Worm (Caenorhabditis elegans) whole organism, mixed stage, embryonic: ENCODE measurements around the gene math-22.

Experiments
- M03D4.4 ChIP-seq: sonication (generic microtip); optimal IDR thresholded peaks from 2 replicates; lab custom pipeline; 2017; ENCODE audit warnings: mild to moderate bottlenecking, missing genetic modification characterization, missing compliant biosample characterization
- bed-3 ChIP-seq: fragments of 200-800 bp; sonication (Bioruptor generic); optimal IDR thresholded peaks from 3 replicates; lab custom pipeline; 2018; ENCODE audit warnings: mild to moderate bottlenecking, missing genetic modification characterization, moderate library complexity, missing compliant biosample characterization
- blmp-1 ChIP-seq: fragments of 150-350 bp; optimal IDR thresholded peaks from 2 replicates; lab custom pipeline; 2014; ENCODE audit warnings: missing biosample characterization, missing genetic modification characterization
- ceh-39 ChIP-seq: fragments of 150-350 bp; optimal IDR thresholded peaks from 2 replicates; lab custom pipeline; 2014; ENCODE audit warnings: missing biosample characterization, missing genetic modification characterization
- ceh-43 ChIP-seq: fragments of 200-800 bp; sonication (Bioruptor generic); optimal IDR thresholded peaks from 2 replicates; lab custom pipeline; 2018; ENCODE audit warnings: mild to moderate bottlenecking, missing genetic modification characterization, moderate library complexity, missing compliant biosample characterization
- ceh-83 ChIP-seq: fragments of 200-800 bp; sonication (Bioruptor generic); optimal IDR thresholded peaks from 2 replicates; lab custom pipeline; 2018; ENCODE audit warnings: mild to moderate bottlenecking, missing genetic modification characterization, missing compliant biosample characterization
- cnd-1 ChIP-seq: fragments of 200-800 bp; sonication (Bioruptor generic); optimal IDR thresholded peaks from 2 replicates; lab custom pipeline; 2018; ENCODE audit warnings: mild to moderate bottlenecking, missing genetic modification characterization, missing compliant biosample characterization
- drap-1 ChIP-seq: fragments of 200-800 bp; sonication (Bioruptor generic); optimal IDR thresholded peaks from 3 replicates; lab custom pipeline; 2018; ENCODE audit warnings: mild to moderate bottlenecking, missing genetic modification characterization, missing compliant biosample characterization
- elt-1 ChIP-seq: sonication (generic microtip); optimal IDR thresholded peaks from 2 replicates; lab custom pipeline; 2017; ENCODE audit warnings: missing genetic modification characterization, mild to moderate bottlenecking, missing compliant biosample characterization, antibody characterized with exemption, moderate library complexity, borderline replicate concordance; ENCODE audit not compliant: insufficient read depth
- flh-1 ChIP-seq: fragments of 200-800 bp; sonication (Bioruptor generic); optimal IDR thresholded peaks from 2 replicates; lab custom pipeline; 2018; ENCODE audit warnings: mild to moderate bottlenecking, missing genetic modification characterization, moderate library complexity, missing compliant biosample characterization
- ham-2 ChIP-seq: fragments of 200-800 bp; sonication (Bioruptor generic); optimal IDR thresholded peaks from 2 replicates; lab custom pipeline; 2018; ENCODE audit warnings: mild to moderate bottlenecking, missing genetic modification characterization, missing compliant biosample characterization
- hlh-1 ChIP-seq: fragments of 150-350 bp; optimal IDR thresholded peaks from 2 replicates; lab custom pipeline; 2014; ENCODE audit warnings: missing biosample characterization, missing genetic modification reagents, missing genetic modification characterization
- lin-13 ChIP-seq: fragments of 150-350 bp; optimal IDR thresholded peaks from 2 replicates; lab custom pipeline; 2014; ENCODE audit warnings: missing biosample characterization, missing genetic modification characterization
- lin-32 ChIP-seq: fragments of 200-800 bp; sonication (Bioruptor generic); optimal IDR thresholded peaks from 2 replicates; lab custom pipeline; 2018; ENCODE audit warnings: mild to moderate bottlenecking, missing genetic modification characterization, missing compliant biosample characterization
- lsy-2 ChIP-seq: fragments of 150-350 bp; optimal IDR thresholded peaks from 2 replicates; lab custom pipeline; 2014; ENCODE audit warnings: missing biosample characterization, missing genetic modification characterization
- mab-5 ChIP-seq: fragments of 150-350 bp; optimal IDR thresholded peaks from 2 replicates; lab custom pipeline; 2014; ENCODE audit warnings: missing biosample characterization, missing genetic modification characterization
- mep-1 ChIP-seq: fragments of 150-350 bp; optimal IDR thresholded peaks from 2 replicates; lab custom pipeline; 2017; ENCODE audit warnings: missing biosample characterization, missing genetic modification reagents, missing genetic modification characterization, inconsistent platforms
- mls-2 ChIP-seq: sonication (generic microtip); optimal IDR thresholded peaks from 2 replicates; lab custom pipeline; 2016; ENCODE audit warnings: mild to moderate bottlenecking, missing genetic modification characterization, moderate library complexity, missing compliant biosample characterization
- nhr-12 ChIP-seq: fragments of 150-350 bp; optimal IDR thresholded peaks from 2 replicates; lab custom pipeline; 2014; ENCODE audit warnings: missing biosample characterization, missing genetic modification characterization
- nhr-2 ChIP-seq: fragments of 150-350 bp; optimal IDR thresholded peaks from 2 replicates; lab custom pipeline; 2014; ENCODE audit warnings: missing biosample characterization, missing genetic modification characterization
- nhr-237 ChIP-seq: fragments of 150-350 bp; optimal IDR thresholded peaks from 2 replicates; lab custom pipeline; 2014; ENCODE audit warnings: missing biosample characterization, missing genetic modification characterization
- nhr-28 ChIP-seq: fragments of 150-350 bp; optimal IDR thresholded peaks from 2 replicates; lab custom pipeline; 2014; ENCODE audit warnings: missing biosample characterization, missing genetic modification characterization
- nhr-76 ChIP-seq: sonication (generic microtip); optimal IDR thresholded peaks from 2 replicates; lab custom pipeline; 2017; ENCODE audit warnings: missing biosample characterization, missing genetic modification characterization
- pha-4 ChIP-seq: fragments of 150-350 bp; optimal IDR thresholded peaks from 2 replicates; lab custom pipeline; 2018; ENCODE audit warnings: missing biosample characterization, missing genetic modification reagents, missing genetic modification characterization
- sem-2 ChIP-seq: fragments of 200-800 bp; sonication (Bioruptor generic); optimal IDR thresholded peaks from 2 replicates; lab custom pipeline; 2018; ENCODE audit warnings: mild to moderate bottlenecking, missing genetic modification characterization, missing compliant biosample characterization
- snpc-4 ChIP-seq: fragments of 150-350 bp; optimal IDR thresholded peaks from 2 replicates; lab custom pipeline; 2014; ENCODE audit warnings: missing biosample characterization, missing genetic modification characterization
- sptf-1 ChIP-seq: sonication (generic microtip); optimal IDR thresholded peaks from 2 replicates; lab custom pipeline; 2017; ENCODE audit warnings: mild to moderate bottlenecking, missing genetic modification characterization, moderate library complexity, missing compliant biosample characterization
- tbx-8 ChIP-seq: fragments of 200-800 bp; sonication (Bioruptor generic); optimal IDR thresholded peaks from 2 replicates; lab custom pipeline; 2018; ENCODE audit warnings: mild to moderate bottlenecking, missing genetic modification characterization, moderate library complexity, missing compliant biosample characterization
- unc-39 ChIP-seq: fragments of 150-350 bp; optimal IDR thresholded peaks from 2 replicates; lab custom pipeline; 2014; ENCODE audit warnings: missing biosample characterization, missing genetic modification characterization
- zip-8 ChIP-seq: fragments of 150-350 bp; optimal IDR thresholded peaks from 2 replicates; lab custom pipeline; 2014; ENCODE audit warnings: missing biosample characterization, missing genetic modification characterization
- ztf-11 ChIP-seq: fragments of 150-350 bp; optimal IDR thresholded peaks from 2 replicates; lab custom pipeline; 2014; ENCODE audit warnings: missing biosample characterization, missing genetic modification characterization

Gene math-22

DNA sequence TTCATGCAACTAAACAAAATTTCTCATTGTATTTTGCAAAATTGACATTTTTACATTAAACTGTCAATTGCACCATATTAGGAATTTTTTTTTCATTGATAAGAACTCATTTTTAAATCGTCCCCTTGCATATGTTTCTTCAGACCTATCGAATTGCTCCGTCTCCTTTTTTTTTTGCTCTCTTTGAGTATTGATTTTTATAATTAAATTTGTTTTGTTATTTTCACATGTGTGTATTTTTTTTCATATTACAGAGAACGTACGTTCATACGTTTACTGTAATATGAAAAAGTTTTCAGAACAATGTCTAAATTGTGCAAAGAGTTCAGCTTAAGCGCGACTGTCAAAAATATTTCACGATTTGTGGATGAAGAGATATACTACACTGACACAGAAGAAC, 36.1 kb upstream of the math-22 start, which contains the start of gene math-14:
Gene math-14, plus strand, starts transcription at position 301 of the 400 bp plus-strand sequence.
- TF ChIP-seq nhr-2 (no peak), mab-5 (no peak), ztf-11 (tag; lab: Kevin White, UChicago) (no peak), snpc-4 (tag; lab: Kevin White, UChicago) (no peak), nhr-28 (tag; lab: Kevin White, UChicago) (no peak), ceh-43 (GFP tag; lab: Kevin White, UChicago) (no peak), nhr-237 (tag; lab: Kevin White, UChicago) (no peak), bed-3 (no peak), lsy-2 (tag; lab: Kevin White, UChicago) (no peak), unc-39 (no peak), lin-13 (tag; lab: Kevin White, UChicago) (no peak), drap-1 (no peak)

DNA sequence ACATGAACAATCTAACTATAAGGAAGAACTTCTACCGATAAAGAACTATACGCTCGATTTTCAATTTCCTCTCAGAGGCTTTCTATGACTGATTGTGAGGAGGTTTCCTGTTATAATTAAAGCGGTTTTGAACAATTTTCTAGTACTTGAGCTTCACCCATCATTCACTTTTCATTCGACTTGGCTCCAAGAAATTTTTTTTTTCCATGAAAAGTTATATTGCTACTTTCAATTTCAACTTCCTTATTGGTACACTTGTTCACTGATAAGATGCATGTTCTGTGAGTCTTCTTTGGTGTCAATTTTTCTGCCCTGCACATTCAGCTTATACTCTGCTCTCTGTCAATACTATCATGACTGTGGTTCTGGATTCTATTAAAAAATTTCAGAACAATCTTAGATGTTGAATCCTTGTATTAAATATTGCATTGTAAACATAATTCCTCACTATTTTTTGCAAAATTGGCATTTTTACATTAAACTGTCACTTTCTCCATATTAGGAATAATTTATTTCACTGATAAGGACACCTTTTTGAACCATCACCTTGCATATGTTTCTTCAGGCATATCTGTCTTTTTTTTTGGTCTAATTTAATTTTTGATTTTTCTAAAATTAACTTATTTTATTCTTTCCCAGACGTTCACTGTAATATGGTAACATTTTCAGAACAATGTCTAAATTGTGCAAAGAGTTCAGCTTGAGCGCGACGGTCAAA, 34.2 kb upstream of the math-22 start, which contains the start of gene math-10:
Gene math-10, plus strand, starts transcription at position 668 of the 718 bp plus-strand sequence.
- TF ChIP-seq hlh-1: no peak
- TF ChIP-seq zip-8 (tag; lab: Kevin White, UChicago): no peak
- no peak for TF ChIP-seq nhr-76 (tag; lab: Kevin White, UChicago)
- TF ChIP-seq lin-13 (tag; lab: Kevin White, UChicago): no peak
- TF ChIP-seq ceh-43 (GFP tag; lab: Kevin White, UChicago): no peak
- TF ChIP-seq M03D4.4 (tag; lab: Kevin White, UChicago): no peak
- no peak for TF ChIP-seq drap-1
- TF ChIP-seq lsy-2 (tag; lab: Kevin White, UChicago): no peak
- TF ChIP-seq ceh-39 (tag; lab: Kevin White, UChicago): no peak
- no peak for TF ChIP-seq mab-5
- no peak for TF ChIP-seq ham-2 (GFP tag; lab: Kevin White, UChicago)

DNA sequence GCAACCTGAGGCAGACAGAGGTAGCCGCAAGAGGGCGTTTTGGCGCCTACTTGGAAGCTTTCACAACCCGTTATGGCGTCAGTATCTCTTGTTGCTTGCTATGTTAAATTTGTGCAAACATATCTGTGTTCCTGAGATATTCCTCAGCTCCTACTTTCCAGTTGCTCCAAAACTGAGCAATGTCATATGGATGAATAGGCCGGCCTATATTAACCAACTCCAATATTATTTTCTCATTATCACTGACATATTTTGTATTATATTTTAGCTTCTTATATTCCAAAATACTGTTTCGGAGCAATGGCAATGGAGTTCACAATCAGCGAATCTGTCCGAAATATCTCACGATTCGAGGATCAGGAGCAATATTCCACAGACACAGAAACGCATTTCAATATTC, 29.5 kb upstream of the math-22 start, which contains the start of gene math-13:
Gene math-13, plus strand, starts transcription at position 301 of the 400 bp plus-strand sequence.
- no peak for TF ChIP-seq lin-32 (GFP tag; lab: Kevin White, UChicago)
- no peak for TF ChIP-seq blmp-1 (tag; lab: Kevin White, UChicago)
- TF ChIP-seq elt-1 (tag; lab: Kevin White, UChicago): no peak
- TF ChIP-seq nhr-28 (tag; lab: Kevin White, UChicago): no peak
- TF ChIP-seq nhr-76 (tag; lab: Kevin White, UChicago): no peak
- no peak for TF ChIP-seq hlh-1
- TF ChIP-seq, all 35 proteins: peak for 0

DNA sequence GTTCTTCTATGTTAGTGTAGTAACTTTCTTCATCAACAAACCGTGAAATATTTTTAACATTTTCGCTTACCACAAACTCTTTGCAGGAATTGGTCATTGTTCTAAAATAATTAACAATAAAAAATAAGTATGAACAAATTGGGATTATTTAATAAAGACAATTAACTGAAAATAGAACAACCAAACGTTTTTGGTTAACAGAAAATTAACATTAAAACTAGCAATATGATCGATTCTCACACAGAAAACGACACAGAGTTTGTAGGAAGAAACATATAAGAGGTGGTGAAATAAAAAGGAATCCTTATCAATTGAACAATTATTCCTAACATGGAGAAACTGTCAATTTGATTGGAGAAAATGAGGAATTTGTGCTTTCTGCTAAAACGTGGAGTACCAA, 26.5 kb upstream of the math-22 start, which contains the start of gene math-16:
Gene math-16, minus strand, starts transcription at position 101 of the 400 bp plus-strand sequence.
- TF ChIP-seq mab-5 (no peak), lsy-2 (tag; lab: Kevin White, UChicago) (no peak), hlh-1 (no peak), nhr-12 (no peak), snpc-4 (tag; lab: Kevin White, UChicago) (no peak), ceh-83 (no peak), ceh-43 (GFP tag; lab: Kevin White, UChicago) (no peak), cnd-1 (no peak), nhr-28 (tag; lab: Kevin White, UChicago) (no peak), sptf-1 (tag; lab: Kevin White, UChicago) (no peak), ztf-11 (tag; lab: Kevin White, UChicago) (no peak), blmp-1 (tag; lab: Kevin White, UChicago) (no peak), lin-32 (GFP tag; lab: Kevin White, UChicago) (no peak), zip-8 (tag; lab: Kevin White, UChicago) (no peak), tbx-8 (GFP tag; lab: Kevin White, UChicago) (no peak), pha-4 (tag; lab: Kevin White, UChicago) (no peak), mep-1 (tag; lab: Kevin White, UChicago) (no peak)
- TF ChIP-seq, all 35 proteins: peak for 0

DNA sequence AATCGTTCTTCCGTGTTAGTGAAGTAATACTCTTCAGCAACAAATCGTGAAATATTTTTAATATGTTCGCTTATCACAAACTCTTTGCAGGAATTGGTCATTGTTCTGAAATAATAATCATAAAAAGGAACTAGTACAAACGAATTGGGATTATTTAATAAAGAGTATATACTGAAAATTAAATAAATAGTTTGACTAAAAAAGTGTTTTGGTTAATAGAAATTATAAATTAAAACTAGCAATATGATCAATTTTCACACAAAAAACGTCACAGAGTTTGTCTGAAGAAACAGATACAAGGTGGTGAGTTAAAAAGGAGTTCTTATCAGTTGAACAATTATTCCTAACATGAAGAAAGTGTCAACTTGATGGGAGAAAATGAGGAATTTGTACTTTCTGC, 22.5 kb upstream of the math-22 start, which contains the start of gene math-5:
Gene math-5, minus strand, starts transcription at position 101 of the 400 bp plus-strand sequence.
- TF ChIP-seq lsy-2 (tag; lab: Kevin White, UChicago) (no peak), hlh-1 (no peak), nhr-12 (no peak), lin-32 (GFP tag; lab: Kevin White, UChicago) (no peak), ztf-11 (tag; lab: Kevin White, UChicago) (no peak), snpc-4 (tag; lab: Kevin White, UChicago) (no peak), nhr-28 (tag; lab: Kevin White, UChicago) (no peak), ceh-43 (GFP tag; lab: Kevin White, UChicago) (no peak), ceh-39 (tag; lab: Kevin White, UChicago) (no peak), nhr-76 (tag; lab: Kevin White, UChicago) (no peak), flh-1 (no peak), tbx-8 (GFP tag; lab: Kevin White, UChicago) (no peak), mep-1 (tag; lab: Kevin White, UChicago) (no peak), lin-13 (tag; lab: Kevin White, UChicago) (no peak), mls-2 (tag; lab: Kevin White, UChicago) (no peak), elt-1 (tag; lab: Kevin White, UChicago) (no peak), sem-2 (GFP tag; lab: Kevin White, UChicago) (no peak), zip-8 (tag; lab: Kevin White, UChicago) (no peak), drap-1 (no peak), cnd-1 (no peak)
